Fruit fly (Drosophila melanogaster) whole organism, adult: ENCODE measurements around the gene CG13005.

Experiments used
- CG11617 ChIP-seq: fragments of 200-800 bp; sonication (Bioruptor generic); optimal IDR thresholded peaks from 2 replicates; lab custom pipeline; 2017; ENCODE audit warnings: mild to moderate bottlenecking, missing biosample characterization, missing genetic modification reagents, missing genetic modification characterization
- CG12768 ChIP-seq: fragments of 200-800 bp; sonication (Bioruptor generic); optimal IDR thresholded peaks from 2 replicates; lab custom pipeline; 2017; ENCODE audit warnings: missing biosample characterization, missing genetic modification characterization, mild to moderate bottlenecking, moderate library complexity, missing genetic modification reagents
- CG33017 ChIP-seq: fragments of 200-800 bp; sonication (Bioruptor generic); optimal IDR thresholded peaks from 2 replicates; lab custom pipeline; 2018; ENCODE audit warnings: missing biosample characterization, mild to moderate bottlenecking, missing genetic modification characterization, moderate library complexity
- CG5204 ChIP-seq: fragments of 200-800 bp; sonication (Bioruptor generic); optimal IDR thresholded peaks from 2 replicates; lab custom pipeline; 2016; ENCODE audit warnings: missing biosample characterization, missing genetic modification characterization
- CG7045 ChIP-seq: fragments of 200-800 bp; sonication (Bioruptor generic); optimal IDR thresholded peaks from 2 replicates; lab custom pipeline; 2017; ENCODE audit warnings: missing biosample characterization, mild to moderate bottlenecking, missing genetic modification characterization
- Clk ChIP-seq: fragments of 200-800 bp; sonication (Bioruptor generic); optimal IDR thresholded peaks from 2 replicates; lab custom pipeline; 2017; ENCODE audit warnings: missing biosample characterization, missing genetic modification characterization
- Crg-1 ChIP-seq: fragments of 200-800 bp; sonication (Bioruptor generic); optimal IDR thresholded peaks from 2 replicates; lab custom pipeline; 2016; ENCODE audit warnings: missing biosample characterization, missing genetic modification characterization
- Hr96 ChIP-seq: fragments of 200-800 bp; sonication (Bioruptor generic); optimal IDR thresholded peaks from 2 replicates; lab custom pipeline; 2016; ENCODE audit warnings: missing biosample characterization, missing genetic modification characterization
- cnc ChIP-seq, 2 experiments: fragments of >200 bp; optimal IDR thresholded peaks; 2 replicates each; lab custom pipeline; 2017
- kay ChIP-seq: fragments of 200-800 bp; sonication (Bioruptor generic); peaks from one replicate; lab custom pipeline; 2016; ENCODE audit warnings: missing biosample characterization, missing genetic modification characterization, borderline replicate concordance
- ovo ChIP-seq: fragments of 200-800 bp; sonication (Bioruptor generic); optimal IDR thresholded peaks from 2 replicates; lab custom pipeline; 2016; ENCODE audit warnings: missing biosample characterization, missing genetic modification characterization
- pad ChIP-seq: fragments of 200-800 bp; sonication (Bioruptor generic); optimal IDR thresholded peaks from 3 replicates; lab custom pipeline; 2017; ENCODE audit warnings: missing biosample characterization, missing genetic modification characterization, mild to moderate bottlenecking, moderate library complexity, missing genetic modification reagents
- toe ChIP-seq: fragments of 200-800 bp; sonication (Bioruptor generic); optimal IDR thresholded peaks from 2 replicates; lab custom pipeline; 2016; ENCODE audit warnings: missing biosample characterization, missing genetic modification characterization

- no peak for TF ChIP-seq CG5204 (GFP tag; lab: Kevin White, UChicago)
- no peak for TF ChIP-seq pad (GFP tag; lab: Kevin White, UChicago)
- no peak for TF ChIP-seq CG11617 (GFP tag; lab: Kevin White, UChicago)
- no peak for TF ChIP-seq toe
- no peak for TF ChIP-seq cnc (optimal IDR thresholded peaks at IDR 0.05; lab: Kevin White, UChicago)
- TF ChIP-seq Clk (GFP tag; lab: Kevin White, UChicago), result no peak
- TF ChIP-seq CG12768 (GFP tag; lab: Kevin White, UChicago), result no peak
- TF ChIP-seq ovo (GFP tag; lab: Kevin White, UChicago), result no peak
- TF ChIP-seq CG33017 (tag; lab: Kevin White, UChicago), result no peak
- TF ChIP-seq kay, result no peak
- TF ChIP-seq Crg-1, result no peak
- TF ChIP-seq CG7045 (GFP tag; lab: Kevin White, UChicago), result no peak
- no peak for TF ChIP-seq Hr96 (GFP tag; lab: Kevin White, UChicago)
These were observed 16.5 kb upstream of the CG13005 start, which contains the start of the genes CG9609 and Sap30 for dm6 chrX:16786860-16787415.
